Worm (Caenorhabditis elegans) whole organism, L1 larva: Measurements from ENCODE around the gene fmi-1.

Source experiments
- ces-1 ChIP-seq: fragments of 150-350 bp; optimal IDR thresholded peaks from 2 replicates; lab custom pipeline; 2014; ENCODE audit warnings: missing biosample characterization, missing genetic modification reagents, missing genetic modification characterization
- efl-3 ChIP-seq: fragments of 200-800 bp; sonication (Bioruptor generic); optimal IDR thresholded peaks from 2 replicates; lab custom pipeline; 2018; ENCODE audit warnings: mild to moderate bottlenecking, missing genetic modification characterization, missing compliant biosample characterization
- fkh-10 ChIP-seq: sonication (generic microtip); optimal IDR thresholded peaks from 2 replicates; lab custom pipeline; 2017; ENCODE audit warnings: missing biosample characterization, missing genetic modification reagents, missing genetic modification characterization
- lin-35 ChIP-seq, 2 experiments: fragments of 150-350 bp; optimal IDR thresholded peaks; 2 replicates each; lab custom pipeline; 2014; ENCODE audit warnings: missing biosample characterization in 2 of 2, missing genetic modification characterization in 2 of 2, missing genetic modification reagents in 2 of 2
- mep-1 ChIP-seq: fragments of 150-350 bp; optimal IDR thresholded peaks from 2 replicates; lab custom pipeline; 2014; ENCODE audit warnings: missing biosample characterization, missing genetic modification characterization
- unc-62 ChIP-seq: fragments of 150-350 bp; optimal IDR thresholded peaks from 2 replicates; lab custom pipeline; 2014; ENCODE audit warnings: missing biosample characterization, missing genetic modification reagents, missing genetic modification characterization
- ztf-11 ChIP-seq, 2 experiments: sonication (generic microtip); optimal IDR thresholded peaks; 2 replicates each; lab custom pipeline; 2016 to 2017; ENCODE audit warnings: missing genetic modification characterization in 2 of 2, missing biosample characterization in 1 of 2, missing compliant biosample characterization in 1 of 2
- ztf-4 ChIP-seq: fragments of 150-350 bp; optimal IDR thresholded peaks from 2 replicates; lab custom pipeline; 2014; ENCODE audit warnings: missing biosample characterization, missing genetic modification characterization

- TF ChIP-seq efl-3 (GFP tag; lab: Kevin White, UChicago) (no peak), fkh-10 (GFP tag; lab: Kevin White, UChicago) (no peak), ztf-11 (tag; optimal IDR thresholded peaks at IDR 0.05; lab: Kevin White, UChicago) (no peak), ztf-4 (no peak), unc-62 (no peak), mep-1 (no peak), lin-35 (GFP tag; optimal IDR thresholded peaks at IDR 0.05; lab: Kevin White, UChicago) (no peak), ces-1 (no peak)
Measured at ce11 chrV:13033223-13033622, 14.4 kb downstream of the fmi-1 start, which contains the start of gene W07G4.1.
